Fruit fly (Drosophila melanogaster) whole organism, embryonic: ENCODE data around the gene zfh2.

Experiments used
- Adf1 ChIP-seq: fragments of 200-800 bp; sonication (Bioruptor generic); IDR thresholded peaks from 2 replicates; pipeline ENCODE4 v1.3.6; 2022; ENCODE audit warnings: missing biosample characterization, missing genetic modification characterization
- CG10147 ChIP-seq: fragments of 200-800 bp; sonication (Bioruptor generic); optimal IDR thresholded peaks from 2 replicates; lab custom pipeline; 2019; ENCODE audit warnings: missing biosample characterization, mild to moderate bottlenecking, missing genetic modification characterization, moderate library complexity
- CG10321 ChIP-seq: fragments of 200-800 bp; sonication (Bioruptor generic); IDR thresholded peaks from 2 replicates; pipeline ENCODE4 v1.3.6; 2022; ENCODE audit warnings: missing biosample characterization, missing genetic modification characterization
- CG10979 ChIP-seq: fragments of 200-800 bp; sonication (Bioruptor generic); optimal IDR thresholded peaks from 2 replicates; lab custom pipeline; 2018; ENCODE audit warnings: missing biosample characterization, mild to moderate bottlenecking, missing genetic modification characterization, moderate library complexity
- CG12219 ChIP-seq: fragments of 200-800 bp; sonication (Bioruptor generic); optimal IDR thresholded peaks from 3 replicates; lab custom pipeline; 2018; ENCODE audit warnings: missing biosample characterization, mild to moderate bottlenecking, missing genetic modification characterization
- CG13775 ChIP-seq: fragments of 200-800 bp; sonication (Bioruptor generic); optimal IDR thresholded peaks from 3 replicates; lab custom pipeline; 2017; ENCODE audit warnings: missing biosample characterization, mild to moderate bottlenecking, missing genetic modification characterization
- CG18599 ChIP-seq: fragments of 200-800 bp; sonication (Bioruptor generic); optimal IDR thresholded peaks from 3 replicates; lab custom pipeline; 2017; ENCODE audit warnings: missing biosample characterization, missing genetic modification characterization, mild to moderate bottlenecking, moderate library complexity, missing genetic modification reagents
- CG18619 ChIP-seq: fragments of 200-800 bp; sonication (Bioruptor generic); optimal IDR thresholded peaks from 3 replicates; lab custom pipeline; 2017; ENCODE audit warnings: missing biosample characterization, mild to moderate bottlenecking, missing genetic modification characterization
- CG18764 ChIP-seq: fragments of 200-800 bp; sonication (Bioruptor generic); optimal IDR thresholded peaks from 3 replicates; lab custom pipeline; 2016; ENCODE audit warnings: missing biosample characterization, missing genetic modification characterization
- CG2199 ChIP-seq: fragments of 200-800 bp; sonication (Bioruptor generic); IDR thresholded peaks from 3 replicates; pipeline ENCODE4 v1.3.6; 2022; ENCODE audit warnings: missing biosample characterization, missing genetic modification characterization
- CG30403 ChIP-seq: fragments of 200-800 bp; sonication (Bioruptor generic); optimal IDR thresholded peaks from 3 replicates; lab custom pipeline; 2016; ENCODE audit warnings: missing biosample characterization, missing genetic modification characterization
- CG31441 ChIP-seq: fragments of 200-800 bp; sonication (Bioruptor generic); IDR thresholded peaks from 2 replicates; pipeline ENCODE4 v1.3.6; 2022; ENCODE audit warnings: missing biosample characterization, missing genetic modification characterization
- CG4282 ChIP-seq: fragments of 200-800 bp; sonication (Bioruptor generic); optimal IDR thresholded peaks from 2 replicates; lab custom pipeline; 2016; ENCODE audit warnings: missing biosample characterization, missing genetic modification characterization
- CG43689 ChIP-seq: fragments of 200-800 bp; sonication (Bioruptor generic); IDR thresholded peaks from 2 replicates; pipeline ENCODE4 v1.3.6; 2022; ENCODE audit warnings: missing biosample characterization, missing genetic modification characterization
- CG4730 ChIP-seq: fragments of 200-800 bp; sonication (Bioruptor generic); IDR thresholded peaks from 2 replicates; pipeline ENCODE4 v1.3.6; 2022; ENCODE audit warnings: missing biosample characterization, missing genetic modification characterization
- CG6683 ChIP-seq: fragments of 200-800 bp; sonication (Bioruptor generic); optimal IDR thresholded peaks from 2 replicates; lab custom pipeline; 2017; ENCODE audit warnings: missing biosample characterization, mild to moderate bottlenecking, missing genetic modification characterization, missing genetic modification reagents
- CG6689 ChIP-seq: fragments of 200-800 bp; sonication (Bioruptor generic); IDR thresholded peaks from 2 replicates; pipeline ENCODE4 v1.3.6; 2022; ENCODE audit warnings: missing biosample characterization, missing genetic modification characterization
- CG7271 ChIP-seq: fragments of 200-800 bp; sonication (Bioruptor generic); optimal IDR thresholded peaks from 2 replicates; lab custom pipeline; 2018; ENCODE audit warnings: missing biosample characterization, mild to moderate bottlenecking, missing genetic modification characterization, moderate library complexity
- CG7357 ChIP-seq: fragments of 200-800 bp; sonication (Bioruptor generic); IDR thresholded peaks from 3 replicates; pipeline ENCODE4 v1.3.6; 2022; ENCODE audit warnings: missing biosample characterization, missing genetic modification characterization
- CG7372 ChIP-seq: fragments of 200-800 bp; sonication (Bioruptor generic); IDR thresholded peaks from 2 replicates; pipeline ENCODE4 v1.3.6; 2022; ENCODE audit warnings: missing biosample characterization, missing genetic modification characterization
- CG7786 ChIP-seq: fragments of 200-800 bp; sonication (Bioruptor generic); optimal IDR thresholded peaks from 2 replicates; lab custom pipeline; 2016; ENCODE audit warnings: missing biosample characterization, missing genetic modification characterization
- CG7963 ChIP-seq: fragments of 200-800 bp; sonication (Bioruptor generic); IDR thresholded peaks from 3 replicates; pipeline ENCODE4 v1.3.6; 2022; ENCODE audit warnings: missing biosample characterization, missing genetic modification characterization; ENCODE audit not compliant: partially characterized antibody
- D19A ChIP-seq: fragments of 200-800 bp; optimal IDR thresholded peaks from 3 replicates; lab custom pipeline; 2019; ENCODE audit warnings: missing biosample characterization, mild to moderate bottlenecking, missing genetic modification characterization, moderate library complexity
- Dbx ChIP-seq: fragments of 200-800 bp; sonication (Bioruptor generic); IDR thresholded peaks from 3 replicates; pipeline ENCODE4 v1.3.6; 2022; ENCODE audit warnings: missing biosample characterization, missing genetic modification characterization
- Dip3 ChIP-seq: fragments of 200-800 bp; sonication (Bioruptor generic); optimal IDR thresholded peaks from 3 replicates; lab custom pipeline; 2016; ENCODE audit warnings: missing biosample characterization, missing genetic modification characterization
- ERR ChIP-seq: fragments of 200-800 bp; sonication (Bioruptor generic); optimal IDR thresholded peaks from 2 replicates; lab custom pipeline; 2016; ENCODE audit warnings: missing biosample characterization, missing genetic modification characterization
- Jarid2 ChIP-seq: fragments of 200-800 bp; sonication (Bioruptor generic); optimal IDR thresholded peaks from 3 replicates; lab custom pipeline; 2017; ENCODE audit warnings: mild to moderate bottlenecking, missing biosample characterization, missing genetic modification reagents, missing genetic modification characterization
- Lim3 ChIP-seq: fragments of 200-800 bp; sonication (Bioruptor generic); IDR thresholded peaks from 2 replicates; pipeline ENCODE4 v1.3.6; 2022; ENCODE audit warnings: missing biosample characterization, missing genetic modification characterization
- Meics ChIP-seq: fragments of 200-800 bp; sonication (Bioruptor generic); optimal IDR thresholded peaks from 2 replicates; lab custom pipeline; 2017; ENCODE audit warnings: missing biosample characterization, mild to moderate bottlenecking, missing genetic modification characterization
- ash1 ChIP-seq: fragments of 200-800 bp; sonication (Bioruptor generic); optimal IDR thresholded peaks from 2 replicates; lab custom pipeline; 2018; ENCODE audit warnings: missing biosample characterization, mild to moderate bottlenecking, missing genetic modification characterization
- cas ChIP-seq: fragments of 200-800 bp; sonication (Bioruptor generic); IDR thresholded peaks from 2 replicates; pipeline ENCODE4 v1.3.6; 2022; ENCODE audit warnings: missing biosample characterization, missing genetic modification characterization
- chinmo ChIP-seq: fragments of 200-800 bp; sonication (Bioruptor generic); IDR thresholded peaks from 4 replicates; pipeline ENCODE4 v1.3.6; 2022; ENCODE audit warnings: missing biosample characterization, missing genetic modification characterization; ENCODE audit not compliant: partially characterized antibody
- crol ChIP-seq: fragments of 200-800 bp; sonication (Bioruptor generic); IDR thresholded peaks from 2 replicates; pipeline ENCODE4 v1.3.6; 2022; ENCODE audit warnings: missing biosample characterization, missing genetic modification characterization
- eve ChIP-seq, 2 experiments: fragments of >200 bp; optimal IDR thresholded peaks; 2 replicates each; lab custom pipeline; 2017; ENCODE audit warnings: missing biosample characterization in 2 of 2, missing genetic modification characterization in 2 of 2
- fu2 ChIP-seq: fragments of 200-800 bp; sonication (Bioruptor generic); optimal IDR thresholded peaks from 2 replicates; lab custom pipeline; 2016; ENCODE audit warnings: missing biosample characterization, missing genetic modification characterization
- gsb-n ChIP-seq: fragments of 200-800 bp; sonication (Bioruptor generic); optimal IDR thresholded peaks from 3 replicates; lab custom pipeline; 2018; ENCODE audit warnings: missing biosample characterization, mild to moderate bottlenecking, missing genetic modification characterization
- knrl ChIP-seq: fragments of 200-800 bp; sonication (Bioruptor generic); IDR thresholded peaks from 3 replicates; pipeline ENCODE4 v1.3.6; 2022; ENCODE audit warnings: missing biosample characterization, missing genetic modification characterization; ENCODE audit not compliant: partially characterized antibody
- lmd ChIP-seq: fragments of 200-800 bp; sonication (Bioruptor generic); IDR thresholded peaks from 2 replicates; pipeline ENCODE4 v1.3.6; 2022; ENCODE audit warnings: missing biosample characterization, missing genetic modification characterization
- mirr ChIP-seq: fragments of 200-800 bp; sonication (Bioruptor generic); optimal IDR thresholded peaks from 3 replicates; lab custom pipeline; 2018; ENCODE audit warnings: missing biosample characterization, mild to moderate bottlenecking, missing genetic modification characterization
- mld ChIP-seq: fragments of 200-800 bp; sonication (Bioruptor generic); IDR thresholded peaks from 3 replicates; pipeline ENCODE4 v1.3.6; 2022; ENCODE audit warnings: missing biosample characterization, missing genetic modification characterization; ENCODE audit not compliant: partially characterized antibody
- nau ChIP-seq: fragments of 200-800 bp; sonication (Bioruptor generic); optimal IDR thresholded peaks from 3 replicates; lab custom pipeline; 2017; ENCODE audit warnings: missing biosample characterization, mild to moderate bottlenecking, missing genetic modification characterization, missing genetic modification reagents
- onecut ChIP-seq: fragments of 200-800 bp; sonication (Bioruptor generic); IDR thresholded peaks from 2 replicates; pipeline ENCODE4 v1.3.6; 2022; ENCODE audit warnings: missing biosample characterization, missing genetic modification characterization
- pfk ChIP-seq: fragments of 200-800 bp; sonication (Bioruptor generic); optimal IDR thresholded peaks from 2 replicates; lab custom pipeline; 2018; ENCODE audit warnings: missing biosample characterization, mild to moderate bottlenecking, missing genetic modification characterization, moderate library complexity
- pho ChIP-seq: fragments of 200-800 bp; sonication (Bioruptor generic); optimal IDR thresholded peaks from 2 replicates; lab custom pipeline; 2016; ENCODE audit warnings: missing biosample characterization, missing genetic modification characterization
- prd ChIP-seq, 3 experiments: fragments of >200 bp in 2 of 3; fragments of 200-800 bp in 1 of 3; sonication (Bioruptor generic) in 1 of 3; optimal IDR thresholded peaks in 2 of 3; IDR thresholded peaks in 1 of 3; 2 replicates in 2 of 3; 3 replicates in 1 of 3; pipeline versions ENCODE4 v1.3.6 to Lab custom; 2017 to 2022; ENCODE audit warnings: missing biosample characterization in 1 of 3, missing genetic modification characterization in 1 of 3
- usp ChIP-seq: fragments of >200 bp; optimal IDR thresholded peaks from 2 replicates; lab custom pipeline; 2017; ENCODE audit warnings: missing biosample characterization, missing genetic modification characterization
- vnd ChIP-seq: fragments of 200-800 bp; sonication (Bioruptor generic); IDR thresholded peaks from 3 replicates; pipeline ENCODE4 v1.3.6; 2022; ENCODE audit warnings: missing biosample characterization, missing genetic modification characterization; ENCODE audit not compliant: partially characterized antibody
- z ChIP-seq: fragments of 200-800 bp; sonication (Bioruptor generic); IDR thresholded peaks from 3 replicates; pipeline ENCODE4 v1.3.6; 2022; ENCODE audit warnings: missing biosample characterization, missing genetic modification characterization
- zfh1 ChIP-seq: fragments of 200-800 bp; sonication (Bioruptor generic); IDR thresholded peaks from 3 replicates; pipeline ENCODE4 v1.3.6; 2022; ENCODE audit warnings: missing biosample characterization, missing genetic modification characterization

The zfh2 gene

DNA sequence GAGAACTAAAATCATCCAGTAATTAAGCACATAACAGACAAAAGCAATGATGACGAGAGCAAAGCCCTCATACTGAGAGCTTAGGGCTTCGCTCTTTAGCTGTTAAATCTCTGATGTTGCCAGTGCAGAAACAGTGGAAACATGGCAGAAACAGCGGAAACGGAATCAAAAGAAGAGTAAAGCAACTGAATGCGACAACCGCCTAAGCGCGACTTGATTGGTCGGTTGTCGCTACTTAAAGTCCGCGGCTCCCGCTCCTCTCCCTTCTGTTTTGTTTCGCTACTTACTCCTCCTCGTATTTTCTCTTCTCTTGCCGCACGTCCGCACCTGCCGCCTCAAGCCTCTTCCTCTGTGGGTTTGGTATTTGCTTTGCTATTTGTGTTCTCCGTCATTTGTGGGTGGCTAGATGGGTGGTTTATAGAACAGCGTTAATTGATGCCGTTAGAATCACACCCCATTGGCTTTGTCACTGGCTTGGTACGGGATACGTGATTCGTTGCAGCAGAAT, 3.6 kb downstream of the zfh2 start (continued):
- TF ChIP-seq CG10321 (GFP tag; lab: Robert Waterston, UW) (0 out of 2 replicates have a peak, but pooled peaks have one; percentile 12), lmd (GFP tag; lab: Robert Waterston, UW) (no peak), CG7786 (GFP tag; lab: Kevin White, UChicago) (no peak), Jarid2 (peak; percentile 29), CG7357 (peak; percentile 50; the same call in 1 of the 3 replicates), knrl (GFP tag; lab: Robert Waterston, UW) (no peak), crol (GFP tag; lab: Robert Waterston, UW) (peak; percentile 77), Adf1 (peak; percentile 38; the same call in 1 of the 2 replicates), mirr (GFP tag; lab: Kevin White, UChicago) (peak; percentile 27), Dbx (GFP tag; lab: Robert Waterston, UW) (peak; percentile 59; the same call in 1 of the 3 replicates), prd (optimal IDR thresholded peaks at IDR 0.05; lab: Kevin White, UChicago) (no peak), prd (GFP tag; IDR thresholded peaks at IDR 0.05; lab: Robert Waterston, UW) (no peak), chinmo (peak; percentile 72; the same call in 1 of the 4 replicates)

- TF ChIP-seq z (0 out of 3 replicates have a peak, but pooled peaks have one; percentile 37), vnd (GFP tag; lab: Robert Waterston, UW) (no peak), CG18599 (GFP tag; lab: Kevin White, UChicago) (peak; percentile 8), zfh1 (GFP tag; lab: Robert Waterston, UW) (no peak), CG13775 (GFP tag; lab: Kevin White, UChicago) (no peak), nau (GFP tag; lab: Kevin White, UChicago) (no peak), CG10147 (no peak), mld (GFP tag; lab: Robert Waterston, UW) (no peak), CG18764 (GFP tag; lab: Kevin White, UChicago) (no peak), fu2 (GFP tag; lab: Kevin White, UChicago) (no peak), CG7963 (GFP tag; lab: Robert Waterston, UW) (no peak), CG4282 (GFP tag; lab: Kevin White, UChicago) (no peak), D19A (tag; lab: Kevin White, UChicago) (peak; percentile 67), Dip3 (GFP tag; lab: Kevin White, UChicago) (no peak), CG2199 (GFP tag; lab: Robert Waterston, UW) (peak; percentile 69; the same call in 2 of the 3 replicates), eve (GFP tag; optimal IDR thresholded peaks at IDR 0.05; lab: Kevin White, UChicago) (peak in 1 of 2 experiments; percentile 53), ERR (GFP tag; lab: Kevin White, UChicago) (no peak), CG30403 (no peak), usp (GFP tag; lab: Kevin White, UChicago) (no peak), CG43689 (GFP tag; lab: Robert Waterston, UW) (no peak), onecut (GFP tag; lab: Robert Waterston, UW) (peak; percentile 91), ash1 (GFP tag; lab: Kevin White, UChicago) (peak; percentile 18), CG7372 (GFP tag; lab: Robert Waterston, UW) (no peak), CG7271 (tag; lab: Kevin White, UChicago) (no peak), cas (GFP tag; lab: Robert Waterston, UW) (no peak), CG31441 (no peak), Meics (GFP tag; lab: Kevin White, UChicago) (no peak), pho (GFP tag; lab: Kevin White, UChicago) (no peak), CG6689 (no peak), pfk (GFP tag; lab: Kevin White, UChicago) (no peak), CG12219 (no peak), CG4730 (GFP tag; lab: Robert Waterston, UW) (no peak), CG6683 (no peak), gsb-n (no peak), CG10979 (tag; lab: Kevin White, UChicago) (no peak), CG18619 (GFP tag; lab: Kevin White, UChicago) (no peak), Lim3 (GFP tag; lab: Robert Waterston, UW) (no peak)
These were observed 4.5 kb downstream of the zfh2 start for dm6 chr4:505980-506614.
